Worm (Caenorhabditis elegans) whole organism, mixed stage, embryonic: Measurements from ENCODE around the gene puf-9.

ENCODE experiments used
- elt-1 ChIP-seq: sonication (generic microtip); optimal IDR thresholded peaks from 2 replicates; lab custom pipeline; 2017; ENCODE audit warnings: missing genetic modification characterization, mild to moderate bottlenecking, missing compliant biosample characterization, antibody characterized with exemption, moderate library complexity, borderline replicate concordance; ENCODE audit not compliant: insufficient read depth
- elt-3 ChIP-seq: fragments of 150-350 bp; optimal IDR thresholded peaks from 2 replicates; lab custom pipeline; 2014; ENCODE audit warnings: missing biosample characterization, missing genetic modification characterization
- nhr-12 ChIP-seq: fragments of 150-350 bp; optimal IDR thresholded peaks from 2 replicates; lab custom pipeline; 2014; ENCODE audit warnings: missing biosample characterization, missing genetic modification characterization
- nhr-28 ChIP-seq: fragments of 150-350 bp; optimal IDR thresholded peaks from 2 replicates; lab custom pipeline; 2014; ENCODE audit warnings: missing biosample characterization, missing genetic modification characterization
- nhr-76 ChIP-seq: sonication (generic microtip); optimal IDR thresholded peaks from 2 replicates; lab custom pipeline; 2017; ENCODE audit warnings: missing biosample characterization, missing genetic modification characterization
- unc-120 ChIP-seq: sonication (generic microtip); optimal IDR thresholded peaks from 2 replicates; lab custom pipeline; 2017; ENCODE audit warnings: missing genetic modification characterization, missing compliant biosample characterization; ENCODE audit not compliant: poor library complexity, severe bottlenecking
- unc-39 ChIP-seq: fragments of 150-350 bp; optimal IDR thresholded peaks from 2 replicates; lab custom pipeline; 2014; ENCODE audit warnings: missing biosample characterization, missing genetic modification characterization
- unc-62 ChIP-seq: fragments of 150-350 bp; optimal IDR thresholded peaks from 2 replicates; lab custom pipeline; 2014; ENCODE audit warnings: missing biosample characterization, missing genetic modification reagents, missing genetic modification characterization
- ztf-11 ChIP-seq: fragments of 150-350 bp; optimal IDR thresholded peaks from 2 replicates; lab custom pipeline; 2014; ENCODE audit warnings: missing biosample characterization, missing genetic modification characterization

DNA sequence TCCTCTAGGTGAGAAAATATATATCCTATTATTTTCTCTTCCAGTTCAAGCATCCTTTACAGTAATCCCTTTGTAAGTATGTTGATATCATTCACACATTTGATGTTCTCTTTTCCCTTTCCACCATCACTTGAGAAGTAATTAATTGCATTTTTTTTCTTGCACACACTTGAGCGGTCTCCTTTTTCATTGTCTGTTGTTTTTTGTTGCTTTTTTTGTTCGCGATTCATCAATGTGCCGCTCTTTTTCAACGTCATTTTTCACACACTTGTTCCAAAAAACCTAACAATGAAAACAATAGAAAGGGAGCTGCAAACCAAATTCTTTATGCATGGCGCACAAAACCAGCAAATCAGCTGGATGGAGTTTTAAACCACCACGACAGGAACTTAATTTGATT lies 34.2 kb downstream of the puf-9 start, which contains the start of gene F49E10.4:
- TF ChIP-seq nhr-76 (tag; lab: Kevin White, UChicago) = no peak
- no peak for TF ChIP-seq nhr-12 (tag; lab: Kevin White, UChicago)
- TF ChIP-seq ztf-11 (tag; lab: Kevin White, UChicago) = no peak
- no peak for TF ChIP-seq elt-3 (tag; lab: Kevin White, UChicago)
- no peak for TF ChIP-seq nhr-28 (tag; lab: Kevin White, UChicago)
- TF ChIP-seq unc-62 = no peak
- TF ChIP-seq elt-1 = no peak
- TF ChIP-seq unc-39 (tag; lab: Kevin White, UChicago) = no peak
- TF ChIP-seq unc-120 (tag; lab: Kevin White, UChicago) = no peak
